Worm (Caenorhabditis elegans): ENCODE results near the gene fbxb-119.

The fbxb-119 gene

DNA sequence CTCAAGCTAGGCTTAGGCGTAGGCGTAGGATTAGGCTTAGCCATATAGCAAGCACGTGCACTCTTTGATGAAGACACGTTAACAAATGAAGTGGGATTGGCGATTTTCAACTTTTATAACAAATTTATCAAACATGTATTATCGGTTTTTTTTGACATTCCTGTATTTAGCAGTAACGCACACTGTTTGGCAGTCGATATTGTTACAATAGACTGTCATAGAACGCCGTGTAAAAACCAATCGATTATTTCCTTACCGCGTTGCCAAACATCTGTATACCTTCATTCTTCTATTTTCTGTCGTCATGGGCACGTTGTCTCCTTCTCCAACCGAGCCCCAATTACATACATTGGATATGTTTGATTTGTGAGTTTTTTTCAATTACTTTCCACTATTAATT is at the start of gene fbxb-119:
Gene fbxb-119 (plus strand): TSS at position 301 of the 400 bp plus-strand sequence.
- TF ChIP-seq ets-4 (GFP tag; optimal IDR thresholded peaks at IDR 0.05) (no peak), mcd-1 (GFP tag; IDR thresholded peaks at IDR 0.05) (no peak), him-1 (tag; optimal IDR thresholded peaks at IDR 0.05) (no peak), bed-2 (GFP tag; IDR thresholded peaks at IDR 0.05) (no peak), B0261.1 (tag; optimal IDR thresholded peaks at IDR 0.05) (no peak), B0019.2 (GFP tag; conservative IDR thresholded peaks at IDR 0.05) (no peak), lir-1 (GFP tag; conservative IDR thresholded peaks at IDR 0.05) (no peak)

DNA sequence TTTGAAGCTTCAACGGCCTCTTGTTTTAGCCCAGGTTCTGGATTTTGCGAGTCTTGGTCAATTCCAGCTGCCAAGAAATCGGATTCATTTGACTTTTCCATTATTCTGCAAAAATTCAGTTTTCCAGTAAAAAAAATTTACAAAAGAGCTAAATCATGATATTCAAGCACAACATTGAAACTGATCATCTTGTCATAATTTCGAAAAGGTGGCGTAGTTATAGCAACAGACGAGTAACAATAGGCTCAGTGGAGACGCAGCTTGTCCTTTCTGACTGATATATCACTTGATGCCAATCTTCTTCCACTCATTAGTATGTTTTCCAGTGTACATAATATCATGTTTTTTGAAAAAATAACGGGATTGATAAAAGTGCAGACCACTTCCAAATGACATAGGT is 49.7 kb upstream of the fbxb-119 start, which contains the start of gene fbxa-213:
Gene fbxa-213 (minus strand): TSS at position 101 of the 400 bp plus-strand sequence.
- no peak for TF ChIP-seq rcor-1 (GFP tag; IDR thresholded peaks at IDR 0.05)
- no peak for TF ChIP-seq attf-3 (GFP tag; conservative IDR thresholded peaks at IDR 0.05)
- no peak for TF ChIP-seq F57A8.1 (GFP tag; optimal IDR thresholded peaks at IDR 0.05)
- no peak for TF ChIP-seq snpc-3.4 (tag; optimal IDR thresholded peaks at IDR 0.05)
- no peak for TF ChIP-seq nfya-2 (GFP tag; IDR thresholded peaks at IDR 0.05)

DNA sequence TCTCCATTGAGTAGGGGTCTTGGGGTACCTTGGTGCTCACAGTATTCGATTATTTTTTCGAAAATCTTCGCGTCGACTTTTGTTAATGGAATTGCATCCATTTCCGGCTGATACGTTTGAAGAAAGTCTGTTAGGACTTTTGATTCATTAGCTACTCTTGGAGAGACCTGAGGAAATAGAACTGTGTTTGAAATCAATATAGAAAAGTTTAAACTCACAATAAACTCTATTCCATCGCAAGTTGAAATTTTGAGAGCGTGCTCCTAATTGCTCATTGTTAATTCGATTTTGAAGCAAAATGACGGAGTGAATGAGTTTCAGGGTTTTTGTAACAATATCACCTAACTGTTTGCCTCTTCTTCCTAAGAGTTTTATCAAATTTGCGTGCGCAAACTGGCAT is 48.5 kb upstream of the fbxb-119 start, which contains the start of gene skr-6:
Gene skr-6 (minus strand): TSS at position 101 of the 400 bp plus-strand sequence.
- TF ChIP-seq dpl-1 (GFP tag; optimal IDR thresholded peaks at IDR 0.05) (no peak), ceh-91 (GFP tag; IDR thresholded peaks at IDR 0.05) (no peak), ZK185.1 (tag; optimal IDR thresholded peaks at IDR 0.05; ENCODE audit: poor library complexity, severe bottlenecking) (no peak), lsl-1 (GFP tag; optimal IDR thresholded peaks at IDR 0.05) (no peak), rcor-1 (GFP tag; IDR thresholded peaks at IDR 0.05) (no peak), ceh-79 (tag; optimal IDR thresholded peaks at IDR 0.05) (no peak), nhr-90 (tag; optimal IDR thresholded peaks at IDR 0.05) (no peak), Y53F4B.3 (GFP tag; IDR thresholded peaks at IDR 0.05) (no peak), F22D6.2 (tag; optimal IDR thresholded peaks at IDR 0.05) (no peak), pbrm-1 (GFP tag; IDR thresholded peaks at IDR 0.05) (no peak), attf-3 (GFP tag; conservative IDR thresholded peaks at IDR 0.05) (no peak), efl-1 (GFP tag; optimal IDR thresholded peaks at IDR 0.05) (no peak), fkh-3 (tag; optimal IDR thresholded peaks at IDR 0.05) (no peak), madf-8 (GFP tag; conservative IDR thresholded peaks at IDR 0.05) (no peak), nfya-2 (GFP tag; IDR thresholded peaks at IDR 0.05) (no peak), ztf-3 (GFP tag; optimal IDR thresholded peaks at IDR 0.05) (no peak), mel-28 (tag; optimal IDR thresholded peaks at IDR 0.05; ENCODE audit: borderline replicate concordance) (no peak), Y67H2A.10 (GFP tag; conservative IDR thresholded peaks at IDR 0.05) (no peak), sea-2 (GFP tag; IDR thresholded peaks at IDR 0.05) (no peak)

DNA sequence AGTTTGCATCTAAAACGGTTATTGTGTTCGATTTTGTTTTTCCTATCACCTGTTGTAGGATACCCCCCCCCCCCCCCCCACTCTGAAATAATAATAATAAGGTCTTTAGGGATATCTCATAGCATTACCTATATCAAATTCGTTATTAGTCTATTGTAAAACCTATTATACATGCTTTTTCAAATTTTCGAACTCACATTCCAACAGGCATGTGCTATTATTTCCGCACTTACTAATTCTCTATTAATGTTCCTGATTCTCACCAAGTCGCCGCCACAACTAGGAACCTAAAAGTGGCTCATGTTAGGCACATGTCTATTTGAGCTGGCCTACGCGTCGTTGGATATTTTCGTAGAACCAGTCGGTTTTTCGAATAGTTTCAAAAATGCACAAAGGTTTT is 48.0 kb upstream of the fbxb-119 start, which contains the start of gene Y37H2C.4:
Gene Y37H2C.4 (plus strand): TSS at position 301 of the 400 bp plus-strand sequence.
- TF ChIP-seq egl-44 (GFP tag; IDR thresholded peaks at IDR 0.05) (no peak), F23B12.7 (tag; optimal IDR thresholded peaks at IDR 0.05; ENCODE audit: insufficient read depth) (no peak), lin-40 (tag; optimal IDR thresholded peaks at IDR 0.05) (no peak), F52B5.7 (tag; optimal IDR thresholded peaks at IDR 0.05) (no peak), ceh-27 (GFP tag; optimal IDR thresholded peaks at IDR 0.05) (no peak), snpc-4 (GFP tag; optimal IDR thresholded peaks at IDR 0.05) (no peak), snpc-4 (tag; optimal IDR thresholded peaks at IDR 0.05) (no peak), ceh-100 (GFP tag; IDR thresholded peaks at IDR 0.05) (no peak), nfya-2 (GFP tag; IDR thresholded peaks at IDR 0.05) (no peak), let-526 (GFP tag; IDR thresholded peaks at IDR 0.05) (no peak), ztf-22 (GFP tag; optimal IDR thresholded peaks at IDR 0.05) (no peak), athp-1 (tag; optimal IDR thresholded peaks at IDR 0.05) (no peak), C17E4.6 (GFP tag; IDR thresholded peaks at IDR 0.05) (no peak), ZK185.1 (tag; optimal IDR thresholded peaks at IDR 0.05; ENCODE audit: poor library complexity, severe bottlenecking) (no peak), B0336.3 (GFP tag; IDR thresholded peaks at IDR 0.05) (no peak), zfh-2 (GFP tag; conservative IDR thresholded peaks at IDR 0.05) (no peak), die-1 (tag; optimal IDR thresholded peaks at IDR 0.05) (no peak), let-607 (tag; optimal IDR thresholded peaks at IDR 0.05) (no peak), Y53G8AR.9 (GFP tag; conservative IDR thresholded peaks at IDR 0.05) (no peak)

All from whole organism, young adult.